Worm (Caenorhabditis elegans) whole organism, midembryonic: ENCODE results near the gene C53D6.10.

Experiments used
- T22C8.4 ChIP-seq: fragments of 200-800 bp; sonication (Bioruptor generic); IDR thresholded peaks from 2 replicates; pipeline ENCODE4 v1.3.6; 2022; ENCODE audit warnings: missing genetic modification characterization, missing compliant biosample characterization
- cog-1 ChIP-seq: sonication (generic microtip); optimal IDR thresholded peaks from 2 replicates; lab custom pipeline; 2016; ENCODE audit warnings: missing genetic modification characterization, missing compliant biosample characterization
- flt-1 ChIP-seq: fragments of 200-800 bp; sonication (Bioruptor generic); IDR thresholded peaks from 2 replicates; pipeline ENCODE4 v1.3.6; 2022; ENCODE audit warnings: missing genetic modification characterization, missing compliant biosample characterization
- klf-2 ChIP-seq: fragments of 200-800 bp; sonication (Bioruptor generic); conservative IDR thresholded peaks from 2 replicates; pipeline ENCODE4 v1.3.6; 2022; ENCODE audit warnings: missing genetic modification reagents, missing genetic modification characterization, missing compliant biosample characterization
- med-1 ChIP-seq: sonication (generic microtip); optimal IDR thresholded peaks from 2 replicates; lab custom pipeline; 2017; ENCODE audit warnings: missing genetic modification characterization, mild to moderate bottlenecking, missing compliant biosample characterization, antibody characterized with exemption, missing genetic modification reagents; ENCODE audit not compliant: insufficient read depth
- ref-1 ChIP-seq: fragments of 200-800 bp; sonication (Bioruptor generic); conservative IDR thresholded peaks from 2 replicates; pipeline ENCODE4 v1.3.6; 2022; ENCODE audit warnings: missing genetic modification reagents, missing genetic modification characterization, missing compliant biosample characterization
- tab-1 ChIP-seq: fragments of 200-800 bp; sonication (Bioruptor generic); IDR thresholded peaks from 2 replicates; pipeline ENCODE4 v1.3.6; 2022; ENCODE audit warnings: missing genetic modification characterization, missing compliant biosample characterization
- ztf-23 ChIP-seq: fragments of 200-800 bp; sonication (Bioruptor generic); IDR thresholded peaks from 2 replicates; pipeline ENCODE4 v1.3.6; 2022; ENCODE audit warnings: missing genetic modification reagents, missing genetic modification characterization, missing compliant biosample characterization
- ztf-29 ChIP-seq: fragments of 200-800 bp; sonication (Bioruptor generic); IDR thresholded peaks from 2 replicates; pipeline ENCODE4 v1.3.6; 2022; ENCODE audit warnings: missing genetic modification reagents, missing genetic modification characterization, missing compliant biosample characterization

The C53D6.10 gene

DNA sequence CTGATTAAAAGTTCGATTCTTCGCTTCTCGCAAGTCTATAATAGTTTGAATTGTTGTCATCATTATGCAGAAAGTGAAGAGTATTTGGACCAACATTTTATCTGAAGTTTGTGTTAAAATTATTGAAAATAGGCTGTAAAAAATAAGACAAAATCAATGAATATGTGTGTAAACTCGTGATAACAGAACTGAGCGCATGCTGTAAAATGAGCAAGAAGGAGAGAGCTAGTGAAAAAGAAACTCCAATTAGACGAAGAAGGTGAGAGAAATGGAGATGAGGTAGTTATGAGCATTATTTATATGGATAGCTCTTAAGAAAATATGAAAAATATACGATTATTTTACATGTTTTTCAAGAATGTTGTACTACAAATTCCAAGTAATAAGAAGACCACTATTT lies 13.4 kb downstream of the C53D6.10 start, which contains the start of gene C53D6.4:
Gene C53D6.4 (minus strand): TSS at position 101 of the 400 bp plus-strand sequence.
- TF ChIP-seq klf-2 (GFP tag; lab: Robert Waterston, UW) (no peak), ztf-23 (GFP tag; lab: Robert Waterston, UW) (no peak), ref-1 (GFP tag; lab: Robert Waterston, UW) (no peak), cog-1 (tag; lab: Kevin White, UChicago) (no peak), tab-1 (GFP tag; lab: Robert Waterston, UW) (no peak), med-1 (no peak), ztf-29 (GFP tag; lab: Robert Waterston, UW) (no peak)

ce11 chrIV:9016477-9016876 lies 17.8 kb downstream of the C53D6.10 start, which contains the start of gene acc-2:
acc-2 (plus strand) TSS chrIV:9016777.
- TF ChIP-seq cog-1 (tag; lab: Kevin White, UChicago) (no peak), med-1 (no peak), flt-1 (GFP tag; lab: Robert Waterston, UW) (no peak), klf-2 (GFP tag; lab: Robert Waterston, UW) (no peak), tab-1 (GFP tag; lab: Robert Waterston, UW) (no peak), ztf-29 (GFP tag; lab: Robert Waterston, UW) (no peak), ztf-23 (GFP tag; lab: Robert Waterston, UW) (no peak), ref-1 (GFP tag; lab: Robert Waterston, UW) (no peak), T22C8.4 (GFP tag; lab: Robert Waterston, UW) (no peak)

- no peak for TF ChIP-seq klf-2 (GFP tag; lab: Robert Waterston, UW)
Observed at ce11 chrIV:9010257-9010656, 24.0 kb downstream of the C53D6.10 start, which contains the start of gene C53D6.11. C53D6.11 (plus strand) TSS chrIV:9010584.

DNA sequence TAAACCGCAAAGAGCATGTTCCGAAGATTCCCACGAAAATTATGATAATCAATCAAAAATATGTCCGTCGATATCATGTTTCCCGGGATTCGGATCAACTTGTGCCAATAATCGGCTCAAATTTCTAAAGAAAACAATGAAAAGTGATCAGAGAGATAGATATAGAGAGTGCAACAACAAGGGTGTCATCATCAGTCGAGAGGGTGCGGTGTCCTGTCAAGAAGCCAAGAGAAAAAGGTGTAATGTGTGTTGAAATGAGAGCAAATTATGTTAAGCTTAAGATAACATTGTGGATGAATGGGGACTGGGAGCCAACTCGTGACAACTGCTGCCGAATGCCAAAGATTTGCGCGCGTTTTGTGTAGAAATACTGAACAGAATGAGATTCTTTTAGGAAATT lies 26.3 kb downstream of the C53D6.10 start:
- TF ChIP-seq med-1: no peak
- TF ChIP-seq flt-1 (GFP tag; lab: Robert Waterston, UW): no peak
- TF ChIP-seq ztf-29 (GFP tag; lab: Robert Waterston, UW): no peak
- no peak for TF ChIP-seq klf-2 (GFP tag; lab: Robert Waterston, UW)
- no peak for TF ChIP-seq ztf-23 (GFP tag; lab: Robert Waterston, UW)
- no peak for TF ChIP-seq tab-1 (GFP tag; lab: Robert Waterston, UW)
- no peak for TF ChIP-seq cog-1 (tag; lab: Kevin White, UChicago)
- TF ChIP-seq ref-1 (GFP tag; lab: Robert Waterston, UW): no peak
- no peak for TF ChIP-seq T22C8.4 (GFP tag; lab: Robert Waterston, UW)

DNA sequence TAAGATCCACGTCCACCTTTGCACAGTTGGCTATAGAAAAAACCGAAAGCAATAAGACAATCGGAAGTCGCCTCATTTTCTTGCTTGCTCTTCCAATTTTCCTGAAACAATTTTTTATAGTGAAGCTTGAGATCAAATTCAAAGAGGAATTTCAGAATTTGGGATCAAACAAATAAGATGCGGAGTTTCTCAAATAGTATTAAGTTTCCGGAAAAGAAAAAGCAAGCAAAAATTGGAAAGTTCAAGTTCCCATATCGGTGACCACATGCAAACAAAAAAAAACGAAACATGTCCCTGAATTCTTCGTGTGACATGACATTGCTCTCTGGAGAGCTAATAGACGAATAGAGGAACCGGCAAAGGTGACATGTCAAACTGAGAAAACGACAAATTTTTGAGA lies 28.9 kb downstream of the C53D6.10 start, which contains the start of gene unc-129:
Gene unc-129 (minus strand): TSS at position 101 of the 400 bp plus-strand sequence.
- TF ChIP-seq ztf-23 (GFP tag; lab: Robert Waterston, UW) (no peak), ztf-29 (GFP tag; lab: Robert Waterston, UW) (no peak), klf-2 (GFP tag; lab: Robert Waterston, UW) (no peak), T22C8.4 (GFP tag; lab: Robert Waterston, UW) (no peak), cog-1 (tag; lab: Kevin White, UChicago) (no peak), ref-1 (GFP tag; lab: Robert Waterston, UW) (no peak), tab-1 (GFP tag; lab: Robert Waterston, UW) (no peak), flt-1 (GFP tag; lab: Robert Waterston, UW) (no peak), med-1 (no peak)

ce11 chrIV:9002636-9003035 lies 31.6 kb downstream of the C53D6.10 start, which contains the start of gene C53D6.8:
C53D6.8 (minus strand) TSS chrIV:9002736.
- no peak for TF ChIP-seq med-1
- no peak for TF ChIP-seq ztf-23 (GFP tag; lab: Robert Waterston, UW)
- no peak for TF ChIP-seq ztf-29 (GFP tag; lab: Robert Waterston, UW)
- TF ChIP-seq T22C8.4 (GFP tag; lab: Robert Waterston, UW): no peak
- no peak for TF ChIP-seq klf-2 (GFP tag; lab: Robert Waterston, UW)
- TF ChIP-seq tab-1 (GFP tag; lab: Robert Waterston, UW): no peak
- no peak for TF ChIP-seq flt-1 (GFP tag; lab: Robert Waterston, UW)
- no peak for TF ChIP-seq ref-1 (GFP tag; lab: Robert Waterston, UW)
- no peak for TF ChIP-seq cog-1 (tag; lab: Kevin White, UChicago)

DNA sequence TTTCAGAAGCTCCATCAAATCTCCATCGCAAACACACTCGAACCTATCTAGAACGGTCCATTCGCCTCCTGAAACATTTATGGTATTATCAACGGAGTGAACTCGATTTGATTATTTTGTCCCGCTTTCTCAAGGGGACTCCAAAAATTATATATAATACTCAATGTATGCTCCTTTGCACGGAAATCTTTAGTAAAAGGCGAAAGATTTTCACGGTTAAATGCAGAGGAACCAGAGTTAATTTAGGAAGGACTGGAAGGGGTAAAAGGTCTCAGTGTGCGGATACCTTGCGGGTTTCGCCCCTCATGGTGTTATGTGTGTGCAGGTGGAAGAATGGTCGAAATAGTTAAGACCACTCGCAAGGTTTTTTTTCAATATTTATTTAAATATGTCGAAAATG lies 33.1 kb downstream of the C53D6.10 start:
- TF ChIP-seq tab-1 (GFP tag; lab: Robert Waterston, UW) (no peak), ztf-23 (GFP tag; lab: Robert Waterston, UW) (no peak), T22C8.4 (GFP tag; lab: Robert Waterston, UW) (no peak), cog-1 (tag; lab: Kevin White, UChicago) (no peak), med-1 (no peak), ztf-29 (GFP tag; lab: Robert Waterston, UW) (no peak), flt-1 (GFP tag; lab: Robert Waterston, UW) (no peak), ref-1 (GFP tag; lab: Robert Waterston, UW) (no peak), klf-2 (GFP tag; lab: Robert Waterston, UW) (no peak)

DNA sequence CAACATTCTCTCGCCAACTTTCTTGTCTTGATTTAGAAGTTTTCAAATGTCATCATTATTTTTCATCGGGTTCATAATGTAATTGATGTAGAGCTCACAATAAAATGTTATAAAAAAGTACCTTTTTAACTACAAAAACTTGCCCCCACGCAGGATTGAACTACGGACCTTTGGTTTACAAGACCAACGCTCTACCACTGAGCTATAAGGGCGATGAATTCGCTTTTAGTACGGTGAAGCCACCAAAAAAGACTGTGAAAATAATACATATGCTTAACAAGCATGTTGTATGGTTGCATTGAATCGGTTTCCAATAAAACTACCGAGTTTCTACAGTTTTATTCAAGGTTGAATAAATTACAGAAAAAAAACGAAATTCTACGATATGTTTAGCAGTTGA lies 33.6 kb downstream of the C53D6.10 start:
- no peak for TF ChIP-seq tab-1 (GFP tag; lab: Robert Waterston, UW)
- no peak for TF ChIP-seq cog-1 (tag; lab: Kevin White, UChicago)
- no peak for TF ChIP-seq med-1
- TF ChIP-seq klf-2 (GFP tag; lab: Robert Waterston, UW): no peak
- no peak for TF ChIP-seq ztf-23 (GFP tag; lab: Robert Waterston, UW)
- TF ChIP-seq ref-1 (GFP tag; lab: Robert Waterston, UW): no peak
- no peak for TF ChIP-seq T22C8.4 (GFP tag; lab: Robert Waterston, UW)

DNA sequence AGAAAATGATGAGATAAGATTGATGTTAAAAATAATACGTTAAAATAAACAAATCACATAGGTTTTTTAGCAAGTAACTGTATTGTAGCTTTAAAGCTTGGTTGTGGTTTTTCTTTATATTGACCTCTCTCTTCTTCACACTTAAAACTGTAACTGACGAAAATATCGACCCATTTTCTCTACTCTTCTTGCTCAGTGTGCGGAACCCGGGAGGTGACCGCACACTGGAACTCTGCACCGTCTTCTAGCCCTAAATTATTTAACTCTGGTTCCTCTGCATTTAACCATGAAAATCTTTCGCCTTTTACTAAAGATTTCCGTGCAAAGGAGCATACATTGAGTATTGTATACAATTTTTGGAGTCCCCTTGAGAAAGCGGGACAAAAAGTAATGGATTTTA lies 39.8 kb downstream of the C53D6.10 start:
- TF ChIP-seq med-1 (no peak), klf-2 (GFP tag; lab: Robert Waterston, UW) (no peak), tab-1 (GFP tag; lab: Robert Waterston, UW) (no peak), T22C8.4 (GFP tag; lab: Robert Waterston, UW) (no peak), ztf-23 (GFP tag; lab: Robert Waterston, UW) (no peak), cog-1 (tag; lab: Kevin White, UChicago) (no peak), ref-1 (GFP tag; lab: Robert Waterston, UW) (no peak), flt-1 (GFP tag; lab: Robert Waterston, UW) (no peak), ztf-29 (GFP tag; lab: Robert Waterston, UW) (no peak)
